Worm (Caenorhabditis elegans) whole organism, early embryonic: ENCODE results near the gene C30A5.10.

Experiments
- ama-1 ChIP-seq: fragments of 150-350 bp; optimal IDR thresholded peaks from 2 replicates; lab custom pipeline; 2014
- hmbx-1 ChIP-seq: sonication (generic microtip); optimal IDR thresholded peaks from 2 replicates; lab custom pipeline; 2016; ENCODE audit warnings: mild to moderate bottlenecking, missing genetic modification characterization, missing compliant biosample characterization
- tbx-11 ChIP-seq: fragments of 200-800 bp; sonication (Bioruptor generic); IDR thresholded peaks from 2 replicates; pipeline ENCODE4 v1.3.6; 2022; ENCODE audit warnings: missing genetic modification characterization, missing compliant biosample characterization

DNA sequence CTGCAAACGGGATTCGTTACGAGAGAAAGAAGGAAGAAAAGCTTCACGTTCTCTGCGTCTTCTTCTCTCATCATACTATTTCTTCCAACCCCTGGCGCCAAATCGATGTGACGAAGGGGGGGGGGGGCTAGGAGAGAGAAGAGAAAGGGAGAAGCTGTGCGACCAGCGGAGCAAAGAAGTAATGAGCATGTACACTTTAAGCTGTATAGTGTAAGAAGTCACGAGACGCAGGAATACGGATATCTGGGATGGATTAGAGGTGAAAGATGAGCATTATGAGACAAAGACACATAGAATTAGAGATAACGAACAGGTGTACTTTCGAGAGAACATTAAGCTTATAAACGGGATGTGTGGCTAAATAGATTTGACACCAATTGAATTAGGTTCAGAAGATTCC, 7.9 kb downstream of the C30A5.10 start:
- TF ChIP-seq hmbx-1 (tag; lab: Kevin White, UChicago), result no peak
- no peak for TF ChIP-seq ama-1 (lab: Kevin White, UChicago)
- no peak for TF ChIP-seq tbx-11 (GFP tag; lab: Robert Waterston, UW)
